Worm (Caenorhabditis elegans) whole organism, L4 larva: ENCODE data around the gene F46G11.2.

Experiments used
- fkh-10 ChIP-seq: fragments of 150-350 bp; optimal IDR thresholded peaks from 2 replicates; lab custom pipeline; 2014; ENCODE audit warnings: missing biosample characterization, missing genetic modification reagents, missing genetic modification characterization
- nhr-6 ChIP-seq: fragments of 150-350 bp; optimal IDR thresholded peaks from 2 replicates; lab custom pipeline; 2014; ENCODE audit warnings: missing biosample characterization, missing genetic modification characterization
- zfp-3 ChIP-seq: fragments of 200-800 bp; sonication (Bioruptor generic); conservative IDR thresholded peaks from 2 replicates; pipeline ENCODE4 v1.3.6; 2022; ENCODE audit warnings: missing genetic modification reagents, missing genetic modification characterization, missing compliant biosample characterization
- ztf-11 ChIP-seq: fragments of 150-350 bp; optimal IDR thresholded peaks from 2 replicates; lab custom pipeline; 2014; ENCODE audit warnings: missing biosample characterization, missing genetic modification characterization

DNA sequence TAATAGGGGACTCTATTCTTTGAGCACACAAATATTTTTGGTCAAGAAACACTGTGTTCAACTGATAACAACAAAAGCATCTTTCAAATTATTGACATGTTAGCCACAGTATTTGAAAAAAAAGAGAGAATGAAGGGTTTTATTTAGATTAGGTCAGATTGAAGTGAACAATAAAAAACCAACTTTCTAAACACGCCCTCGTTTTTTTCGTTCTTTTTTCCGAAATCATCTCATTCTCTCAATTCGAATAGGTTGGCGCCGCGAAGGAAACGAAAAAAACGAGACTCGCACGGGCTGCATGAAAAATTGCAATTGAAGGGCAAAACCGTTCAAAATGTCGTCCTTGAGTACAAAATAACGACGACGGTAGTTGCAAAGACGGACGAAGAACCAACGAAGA is 26.4 kb downstream of the F46G11.2 start:
- no peak for TF ChIP-seq fkh-10 (GFP tag; lab: Kevin White, UChicago)
- no peak for TF ChIP-seq nhr-6 (tag; lab: Kevin White, UChicago)
- TF ChIP-seq ztf-11 (tag; lab: Kevin White, UChicago), result no peak
- TF ChIP-seq zfp-3 (GFP tag; lab: Robert Waterston, UW), result no peak
